Fruit fly (Drosophila melanogaster): ENCODE results near the gene slp2.

Gene slp2

DNA sequence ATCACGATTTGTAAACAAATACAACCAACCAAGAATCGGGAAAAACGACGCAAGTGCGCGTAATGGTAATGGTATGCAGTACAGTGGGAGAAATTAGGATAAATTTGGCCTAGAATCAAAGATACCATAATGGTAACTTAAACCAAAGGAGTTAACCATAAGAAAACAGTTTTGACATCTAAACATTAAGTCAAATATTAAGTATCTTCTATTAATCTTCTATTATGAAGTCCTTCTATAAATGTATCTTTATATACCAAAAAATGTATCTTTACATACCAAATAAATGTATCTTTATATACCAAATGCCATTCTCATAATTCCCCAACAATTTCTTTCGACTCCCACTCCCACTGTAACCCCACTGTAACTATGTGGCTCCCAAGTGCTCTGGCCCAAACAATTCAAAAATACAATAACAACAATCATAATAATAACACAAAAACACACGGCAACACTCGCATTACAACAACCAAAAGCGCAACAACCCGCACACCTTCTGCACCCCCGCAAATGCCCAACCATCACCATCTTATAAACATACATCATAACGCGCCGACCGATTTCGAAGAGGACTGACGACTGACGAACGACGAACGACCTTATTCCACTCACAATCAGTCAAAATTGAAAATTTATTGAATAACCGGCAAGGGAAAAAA lies 19.0 kb downstream of the slp2 start (continued):
- 0 out of 2 replicates have a peak, but pooled peaks have one; percentile 11 for TF ChIP-seq E2f2 (GFP tag; IDR thresholded peaks at IDR 0.05)
- TF ChIP-seq CG1603 (tag; optimal IDR thresholded peaks at IDR 0.05), result peak; percentile 3
- TF ChIP-seq lmd (GFP tag; IDR thresholded peaks at IDR 0.05), result no peak
- no peak for TF ChIP-seq ac (GFP tag; optimal IDR thresholded peaks at IDR 0.05)
- no peak for TF ChIP-seq odd (GFP tag; optimal IDR thresholded peaks at IDR 0.05)
- peak; percentile 54 for TF ChIP-seq crol (GFP tag; IDR thresholded peaks at IDR 0.05)
- no peak for TF ChIP-seq CG18619 (GFP tag; optimal IDR thresholded peaks at IDR 0.05)
- no peak for TF ChIP-seq ems (GFP tag; optimal IDR thresholded peaks at IDR 0.05)
- TF ChIP-seq Doc3 (GFP tag; IDR thresholded peaks at IDR 0.05; ENCODE audit: partially characterized antibody), result no peak
- TF ChIP-seq gsb-n (tag; optimal IDR thresholded peaks at IDR 0.05), result no peak
- TF ChIP-seq sd (tag; optimal IDR thresholded peaks at IDR 0.05), result peak; percentile 36
- no peak for TF ChIP-seq Eip74EF (GFP tag; optimal IDR thresholded peaks at IDR 0.05)
- no peak for TF ChIP-seq onecut (GFP tag; IDR thresholded peaks at IDR 0.05)
- no peak for TF ChIP-seq HmgD (GFP tag; optimal IDR thresholded peaks at IDR 0.05)
- no peak for TF ChIP-seq lbe (GFP tag; optimal IDR thresholded peaks at IDR 0.05)
- no peak for TF ChIP-seq CG33213 (GFP tag; optimal IDR thresholded peaks at IDR 0.05)
- TF ChIP-seq CG1529 (GFP tag; optimal IDR thresholded peaks at IDR 0.05), result no peak
- peak; percentile 68 for TF ChIP-seq gem (tag; optimal IDR thresholded peaks at IDR 0.05)
- TF ChIP-seq otp (GFP tag; IDR thresholded peaks at IDR 0.05), result no peak
- no peak for TF ChIP-seq CG6683 (GFP tag; optimal IDR thresholded peaks at IDR 0.05)
- no peak for TF ChIP-seq CG11398 (GFP tag; optimal IDR thresholded peaks at IDR 0.05)
- no peak for TF ChIP-seq NC2β (GFP tag; optimal IDR thresholded peaks at IDR 0.05)
- TF ChIP-seq CG14710 (tag; optimal IDR thresholded peaks at IDR 0.05), result peak; percentile 21
- TF ChIP-seq Deaf1 (tag; optimal IDR thresholded peaks at IDR 0.05), result no peak
- no peak for TF ChIP-seq cato (GFP tag; optimal IDR thresholded peaks at IDR 0.05; ENCODE audit: borderline replicate concordance)
- TF ChIP-seq Usf (GFP tag; optimal IDR thresholded peaks at IDR 0.05), result no peak
- no peak for TF ChIP-seq CG17802 (tag; optimal IDR thresholded peaks at IDR 0.05)
- TF ChIP-seq tx (GFP tag; optimal IDR thresholded peaks at IDR 0.05), result no peak
- TF ChIP-seq kni (GFP tag; optimal IDR thresholded peaks at IDR 0.05), result no peak
- TF ChIP-seq Max (GFP tag; optimal IDR thresholded peaks at IDR 0.05), result no peak
- TF ChIP-seq ind (GFP tag; optimal IDR thresholded peaks at IDR 0.05), result no peak
- no peak for TF ChIP-seq Med (GFP tag)
- no peak for TF ChIP-seq TFAM (GFP tag; optimal IDR thresholded peaks at IDR 0.05)
- peak; percentile 1 for TF ChIP-seq CG9437 (GFP tag; optimal IDR thresholded peaks at IDR 0.05)
- no peak for TF ChIP-seq gsb (GFP tag; IDR thresholded peaks at IDR 0.05)
- TF ChIP-seq Vsx1 (GFP tag; optimal IDR thresholded peaks at IDR 0.05), result no peak
- TF ChIP-seq CG8359 (GFP tag; optimal IDR thresholded peaks at IDR 0.05; ENCODE audit: borderline replicate concordance), result no peak
- TF ChIP-seq HHEX (GFP tag; optimal IDR thresholded peaks at IDR 0.05), result no peak
- no peak for TF ChIP-seq dpn (GFP tag; optimal IDR thresholded peaks at IDR 0.05)
- no peak for TF ChIP-seq Tbp (GFP tag; optimal IDR thresholded peaks at IDR 0.05)
- TF ChIP-seq CG31441 (GFP tag; IDR thresholded peaks at IDR 0.05), result peak; percentile 38; the same call in 1 of the 2 replicates
- TF ChIP-seq CG3726 (GFP tag; IDR thresholded peaks at IDR 0.05), result no peak
- no peak for TF ChIP-seq lab (GFP tag; optimal IDR thresholded peaks at IDR 0.05)
- TF ChIP-seq CG10565 (GFP tag; optimal IDR thresholded peaks at IDR 0.05), result no peak
- TF ChIP-seq CG12155 (GFP tag; optimal IDR thresholded peaks at IDR 0.05), result no peak
- peak; percentile 26 for TF ChIP-seq CG13424 (tag; optimal IDR thresholded peaks at IDR 0.05)
- peak in 1 of 3 experiments; percentile 68 for TF ChIP-seq lola (GFP tag; optimal IDR thresholded peaks at IDR 0.05)
- TF ChIP-seq Hr3 (GFP tag; optimal IDR thresholded peaks at IDR 0.05), result peak; percentile 2
- TF ChIP-seq sqz (GFP tag; optimal IDR thresholded peaks at IDR 0.05), result no peak
- no peak for TF ChIP-seq ssp (GFP tag; IDR thresholded peaks at IDR 0.05)
